Worm (Caenorhabditis elegans) whole organism, young adult: ENCODE results near the gene clec-124.

Source experiments
- B0261.1 ChIP-seq: sonication (generic microtip); optimal IDR thresholded peaks from 2 replicates; lab custom pipeline; 2016; ENCODE audit warnings: mild to moderate bottlenecking, missing genetic modification characterization, moderate library complexity, missing compliant biosample characterization
- F23B12.7 ChIP-seq: sonication (generic microtip); optimal IDR thresholded peaks from 2 replicates; lab custom pipeline; 2017; ENCODE audit warnings: missing genetic modification characterization, mild to moderate bottlenecking, missing compliant biosample characterization, antibody characterized with exemption, moderate library complexity; ENCODE audit not compliant: insufficient read depth
- F33H1.4 ChIP-seq: fragments of 200-800 bp; sonication (Bioruptor generic); IDR thresholded peaks from 2 replicates; pipeline ENCODE4 v1.3.6; 2022; ENCODE audit warnings: missing genetic modification reagents, missing genetic modification characterization, missing compliant biosample characterization
- F37B4.10 ChIP-seq: fragments of 200-800 bp; sonication (Bioruptor generic); IDR thresholded peaks from 2 replicates; pipeline ENCODE4 v1.3.6; 2022; ENCODE audit warnings: missing genetic modification characterization, missing compliant biosample characterization
- F49E8.2 ChIP-seq: sonication (generic microtip); optimal IDR thresholded peaks from 3 replicates; lab custom pipeline; 2017; ENCODE audit warnings: missing genetic modification characterization, mild to moderate bottlenecking, missing compliant biosample characterization, antibody characterized with exemption, moderate library complexity; ENCODE audit not compliant: insufficient read depth
- F57A8.1 ChIP-seq: fragments of 200-800 bp; sonication (Bioruptor generic); optimal IDR thresholded peaks from 2 replicates; lab custom pipeline; 2018; ENCODE audit warnings: mild to moderate bottlenecking, missing genetic modification characterization, moderate library complexity, missing compliant biosample characterization
- T26A5.8 ChIP-seq: sonication (generic microtip); optimal IDR thresholded peaks from 2 replicates; lab custom pipeline; 2016; ENCODE audit warnings: missing genetic modification characterization, missing compliant biosample characterization
- Y53F4B.3 ChIP-seq: fragments of 200-800 bp; sonication (Bioruptor generic); IDR thresholded peaks from 2 replicates; pipeline ENCODE4 v1.3.6; 2022; ENCODE audit warnings: missing genetic modification reagents, missing genetic modification characterization, missing compliant biosample characterization
- Y67H2A.10 ChIP-seq: fragments of 200-800 bp; sonication (Bioruptor generic); conservative IDR thresholded peaks from 2 replicates; pipeline ENCODE4 v1.3.6; 2022; ENCODE audit warnings: missing genetic modification reagents, missing genetic modification characterization, missing compliant biosample characterization
- ZK185.1 ChIP-seq: sonication (generic microtip); optimal IDR thresholded peaks from 2 replicates; lab custom pipeline; 2016; ENCODE audit warnings: mild to moderate bottlenecking, missing genetic modification characterization, missing compliant biosample characterization; ENCODE audit not compliant: poor library complexity, severe bottlenecking
- ceh-40 ChIP-seq: fragments of 200-800 bp; sonication (Bioruptor generic); IDR thresholded peaks from 2 replicates; pipeline ENCODE4 v1.3.6; 2022; ENCODE audit warnings: missing genetic modification characterization, missing compliant biosample characterization
- dox-1 ChIP-seq: fragments of 200-800 bp; sonication (Bioruptor generic); IDR thresholded peaks from 2 replicates; pipeline ENCODE4 v1.3.6; 2022; ENCODE audit warnings: missing genetic modification reagents, missing genetic modification characterization, missing compliant biosample characterization
- dpff-1 ChIP-seq: sonication (generic microtip); optimal IDR thresholded peaks from 2 replicates; lab custom pipeline; 2017; ENCODE audit warnings: mild to moderate bottlenecking, missing genetic modification characterization, missing compliant biosample characterization
- ekl-4 ChIP-seq: fragments of 200-800 bp; sonication (Bioruptor generic); IDR thresholded peaks from 2 replicates; pipeline ENCODE4 v1.3.6; 2022; ENCODE audit warnings: missing genetic modification reagents, missing genetic modification characterization, missing compliant biosample characterization
- hlh-26 ChIP-seq: fragments of 200-800 bp; sonication (Bioruptor generic); conservative IDR thresholded peaks from 2 replicates; pipeline ENCODE4 v1.3.6; 2022; ENCODE audit warnings: missing genetic modification reagents, missing genetic modification characterization, missing compliant biosample characterization
- let-526 ChIP-seq: fragments of 200-800 bp; sonication (Bioruptor generic); IDR thresholded peaks from 2 replicates; pipeline ENCODE4 v1.3.6; 2022; ENCODE audit warnings: missing genetic modification reagents, missing genetic modification characterization, missing compliant biosample characterization
- lin-26 ChIP-seq: fragments of 200-800 bp; sonication (Bioruptor generic); IDR thresholded peaks from 2 replicates; pipeline ENCODE4 v1.3.6; 2022; ENCODE audit warnings: missing genetic modification reagents, missing genetic modification characterization, missing compliant biosample characterization
- lin-54 ChIP-seq: fragments of 200-800 bp; sonication (Bioruptor generic); optimal IDR thresholded peaks from 2 replicates; lab custom pipeline; 2018; ENCODE audit warnings: mild to moderate bottlenecking, missing genetic modification characterization, missing compliant biosample characterization
- madf-10 ChIP-seq: sonication (generic microtip); optimal IDR thresholded peaks from 2 replicates; lab custom pipeline; 2016; ENCODE audit warnings: mild to moderate bottlenecking, missing genetic modification characterization, missing compliant biosample characterization
- mel-28 ChIP-seq: sonication (generic microtip); optimal IDR thresholded peaks from 2 replicates; lab custom pipeline; 2016; ENCODE audit warnings: borderline replicate concordance, mild to moderate bottlenecking, missing genetic modification characterization, missing compliant biosample characterization
- mes-4 ChIP-seq: sonication (generic microtip); optimal IDR thresholded peaks from 2 replicates; lab custom pipeline; 2016; ENCODE audit warnings: missing genotype, missing genetic modification characterization, missing compliant biosample characterization
- nfya-1 ChIP-seq: sonication (generic microtip); optimal IDR thresholded peaks from 2 replicates; lab custom pipeline; 2017; ENCODE audit warnings: antibody characterized with exemption, missing compliant biosample characterization, missing genetic modification characterization, borderline replicate concordance; ENCODE audit not compliant: insufficient read depth
- nhr-120 ChIP-seq: fragments of 200-800 bp; sonication (Bioruptor generic); IDR thresholded peaks from 2 replicates; pipeline ENCODE4 v1.3.6; 2022; ENCODE audit warnings: missing genetic modification characterization, missing compliant biosample characterization
- nhr-27 ChIP-seq: fragments of 200-800 bp; sonication (Bioruptor generic); optimal IDR thresholded peaks from 2 replicates; lab custom pipeline; 2018; ENCODE audit warnings: mild to moderate bottlenecking, missing genetic modification characterization, moderate library complexity, missing compliant biosample characterization
- snpc-1.3 ChIP-seq: sonication (generic microtip); optimal IDR thresholded peaks from 2 replicates; lab custom pipeline; 2017; ENCODE audit warnings: missing genetic modification characterization, mild to moderate bottlenecking, missing compliant biosample characterization, antibody characterized with exemption, moderate library complexity, missing genotype, missing genetic modification reagents; ENCODE audit not compliant: insufficient read depth
- snpc-4 ChIP-seq, 5 experiments: fragments of 150-350 bp in 1 of 5; sonication (generic microtip) in 4 of 5; optimal IDR thresholded peaks; 2 replicates each; lab custom pipeline; 2014 to 2018; ENCODE audit warnings: missing genetic modification characterization in 5 of 5, missing biosample characterization in 3 of 5, antibody characterized with exemption in 2 of 5, mild to moderate bottlenecking in 2 of 5, missing compliant biosample characterization in 2 of 5, missing genotype in 2 of 5, moderate library complexity in 2 of 5, missing genetic modification reagents in 1 of 5
- tbp1 ChIP-seq: fragments of 200-800 bp; sonication (Bioruptor generic); optimal IDR thresholded peaks from 2 replicates; lab custom pipeline; 2018; ENCODE audit warnings: mild to moderate bottlenecking, missing genetic modification characterization, missing compliant biosample characterization
- tbx-9 ChIP-seq: sonication (generic microtip); optimal IDR thresholded peaks from 2 replicates; lab custom pipeline; 2016; ENCODE audit warnings: borderline replicate concordance, missing genetic modification characterization, inconsistent platforms, missing compliant biosample characterization
- tlf-1 ChIP-seq: fragments of 200-800 bp; sonication (Bioruptor generic); optimal IDR thresholded peaks from 2 replicates; lab custom pipeline; 2018; ENCODE audit warnings: mild to moderate bottlenecking, missing genetic modification characterization, missing compliant biosample characterization
- unc-130 ChIP-seq: sonication (generic microtip); optimal IDR thresholded peaks from 2 replicates; lab custom pipeline; 2016; ENCODE audit warnings: missing genetic modification reagents, missing genetic modification characterization, missing compliant biosample characterization
- unc-62 ChIP-seq: fragments of 150-350 bp; optimal IDR thresholded peaks from 2 replicates; lab custom pipeline; 2014; ENCODE audit warnings: missing biosample characterization, missing genetic modification reagents, missing genetic modification characterization
- zfh-2 ChIP-seq: fragments of 200-800 bp; sonication (Bioruptor generic); conservative IDR thresholded peaks from 2 replicates; pipeline ENCODE4 v1.3.6; 2022; ENCODE audit warnings: missing genetic modification reagents, missing genetic modification characterization, missing compliant biosample characterization
- ztf-28 ChIP-seq: fragments of 200-800 bp; sonication (Bioruptor generic); IDR thresholded peaks from 2 replicates; pipeline ENCODE4 v1.3.6; 2022; ENCODE audit warnings: missing genetic modification reagents, missing genetic modification characterization, missing compliant biosample characterization
- ztf-3 ChIP-seq: fragments of 200-800 bp; sonication (Bioruptor generic); optimal IDR thresholded peaks from 2 replicates; lab custom pipeline; 2018; ENCODE audit warnings: mild to moderate bottlenecking, missing genetic modification characterization, missing compliant biosample characterization

Gene clec-124

ce11 chrII:3278634-3279033 lies 29.1 kb downstream of the clec-124 start, which contains the start of gene wht-4:
Gene wht-4 (plus strand): TSS chrII:3278934.
- TF ChIP-seq ZK185.1 (tag; lab: Kevin White, UChicago) = no peak
- no peak for TF ChIP-seq mel-28 (tag; lab: Kevin White, UChicago)
- no peak for TF ChIP-seq tbp1
- TF ChIP-seq ztf-28 = no peak
- TF ChIP-seq dpff-1 = no peak
- no peak for TF ChIP-seq snpc-1.3
- TF ChIP-seq F49E8.2 (tag; lab: Kevin White, UChicago) = no peak
- TF ChIP-seq ceh-40 (GFP tag; lab: Robert Waterston, UW) = no peak
- TF ChIP-seq ekl-4 (GFP tag; lab: Robert Waterston, UW) = no peak
- TF ChIP-seq F23B12.7 (tag; lab: Kevin White, UChicago) = no peak
- no peak for TF ChIP-seq let-526 (GFP tag; lab: Robert Waterston, UW)
- TF ChIP-seq snpc-4 (GFP tag; optimal IDR thresholded peaks at IDR 0.05; lab: Kevin White, UChicago) = no peak
- TF ChIP-seq snpc-4 (tag; optimal IDR thresholded peaks at IDR 0.05; lab: Kevin White, UChicago) = no peak
- TF ChIP-seq lin-54 = no peak
- TF ChIP-seq T26A5.8 (tag; lab: Kevin White, UChicago) = no peak
- TF ChIP-seq F57A8.1 (GFP tag; lab: Kevin White, UChicago) = no peak
- no peak for TF ChIP-seq unc-130 (GFP tag; lab: Kevin White, UChicago)
- no peak for TF ChIP-seq ztf-3 (GFP tag; lab: Kevin White, UChicago)
- no peak for TF ChIP-seq tlf-1

ce11 chrII:3282353-3282752 lies 32.8 kb downstream of the clec-124 start, which contains the start of gene nep-13:
Gene nep-13 (plus strand): TSS chrII:3282653.
- TF ChIP-seq hlh-26 (GFP tag; lab: Robert Waterston, UW) (no peak), madf-10 (tag; lab: Kevin White, UChicago) (no peak), ekl-4 (GFP tag; lab: Robert Waterston, UW) (no peak)

ce11 chrII:3284558-3284957 lies 35.1 kb downstream of the clec-124 start, which contains the start of gene scl-15:
Gene scl-15 (minus strand): TSS chrII:3284658.
- TF ChIP-seq zfh-2 (GFP tag; lab: Robert Waterston, UW) (no peak), tbx-9 (tag; lab: Kevin White, UChicago) (no peak), B0261.1 (no peak), dox-1 (GFP tag; lab: Robert Waterston, UW) (no peak), nfya-1 (tag; lab: Kevin White, UChicago) (no peak), F33H1.4 (no peak), Y67H2A.10 (GFP tag; lab: Robert Waterston, UW) (no peak), nhr-27 (tag; lab: Kevin White, UChicago) (no peak), F37B4.10 (no peak), dpff-1 (no peak), ceh-40 (GFP tag; lab: Robert Waterston, UW) (no peak), T26A5.8 (tag; lab: Kevin White, UChicago) (no peak), Y53F4B.3 (GFP tag; lab: Robert Waterston, UW) (no peak), nhr-120 (GFP tag; lab: Robert Waterston, UW) (no peak), lin-26 (GFP tag; lab: Robert Waterston, UW) (no peak), unc-62 (no peak), ztf-3 (GFP tag; lab: Kevin White, UChicago) (no peak), snpc-4 (GFP tag; optimal IDR thresholded peaks at IDR 0.05; lab: Kevin White, UChicago) (no peak), snpc-4 (tag; optimal IDR thresholded peaks at IDR 0.05; lab: Kevin White, UChicago) (no peak), mes-4 (tag; lab: Kevin White, UChicago) (no peak)
